Fruit fly (Drosophila melanogaster) whole organism, adult: ENCODE measurements around the gene bor.

ENCODE experiments used
- CG12768 ChIP-seq: fragments of 200-800 bp; sonication (Bioruptor generic); optimal IDR thresholded peaks from 2 replicates; lab custom pipeline; 2017; ENCODE audit warnings: missing biosample characterization, missing genetic modification characterization, mild to moderate bottlenecking, moderate library complexity, missing genetic modification reagents
- CG1620 ChIP-seq: fragments of 200-800 bp; sonication (Bioruptor generic); optimal IDR thresholded peaks from 2 replicates; lab custom pipeline; 2016; ENCODE audit warnings: missing biosample characterization, missing genetic modification characterization
- CG33017 ChIP-seq: fragments of 200-800 bp; sonication (Bioruptor generic); optimal IDR thresholded peaks from 2 replicates; lab custom pipeline; 2018; ENCODE audit warnings: missing biosample characterization, mild to moderate bottlenecking, missing genetic modification characterization, moderate library complexity
- CG5204 ChIP-seq: fragments of 200-800 bp; sonication (Bioruptor generic); optimal IDR thresholded peaks from 2 replicates; lab custom pipeline; 2016; ENCODE audit warnings: missing biosample characterization, missing genetic modification characterization
- CG7045 ChIP-seq: fragments of 200-800 bp; sonication (Bioruptor generic); optimal IDR thresholded peaks from 2 replicates; lab custom pipeline; 2017; ENCODE audit warnings: missing biosample characterization, mild to moderate bottlenecking, missing genetic modification characterization
- CG7101 ChIP-seq: fragments of 200-800 bp; sonication (Bioruptor generic); optimal IDR thresholded peaks from 2 replicates; lab custom pipeline; 2018; ENCODE audit warnings: missing biosample characterization, mild to moderate bottlenecking, missing genetic modification characterization, moderate library complexity
- Clk ChIP-seq: fragments of 200-800 bp; sonication (Bioruptor generic); optimal IDR thresholded peaks from 2 replicates; lab custom pipeline; 2017; ENCODE audit warnings: missing biosample characterization, missing genetic modification characterization
- bab1 ChIP-seq: fragments of 200-800 bp; sonication (Bioruptor generic); optimal IDR thresholded peaks from 3 replicates; lab custom pipeline; 2019; ENCODE audit warnings: missing biosample characterization, mild to moderate bottlenecking, missing genetic modification characterization, moderate library complexity
- cic ChIP-seq: fragments of 200-800 bp; sonication (Bioruptor generic); optimal IDR thresholded peaks from 2 replicates; lab custom pipeline; 2017; ENCODE audit warnings: missing biosample characterization, mild to moderate bottlenecking, missing genetic modification characterization, moderate library complexity
- kay ChIP-seq: fragments of 200-800 bp; sonication (Bioruptor generic); peaks from one replicate; lab custom pipeline; 2016; ENCODE audit warnings: missing biosample characterization, missing genetic modification characterization, borderline replicate concordance
- pad ChIP-seq: fragments of 200-800 bp; sonication (Bioruptor generic); optimal IDR thresholded peaks from 3 replicates; lab custom pipeline; 2017; ENCODE audit warnings: missing biosample characterization, missing genetic modification characterization, mild to moderate bottlenecking, moderate library complexity, missing genetic modification reagents
- tj ChIP-seq: fragments of 200-800 bp; sonication (Bioruptor generic); optimal IDR thresholded peaks from 3 replicates; lab custom pipeline; 2017; ENCODE audit warnings: missing biosample characterization, mild to moderate bottlenecking, missing genetic modification characterization, moderate library complexity
- toe ChIP-seq: fragments of 200-800 bp; sonication (Bioruptor generic); optimal IDR thresholded peaks from 2 replicates; lab custom pipeline; 2016; ENCODE audit warnings: missing biosample characterization, missing genetic modification characterization

- no peak for TF ChIP-seq tj
- TF ChIP-seq cic (GFP tag; lab: Kevin White, UChicago), result no peak
- no peak for TF ChIP-seq Clk
- TF ChIP-seq CG7101 (tag; lab: Kevin White, UChicago), result no peak
- TF ChIP-seq CG12768, result no peak
- no peak for TF ChIP-seq CG5204
- no peak for TF ChIP-seq toe
- no peak for TF ChIP-seq CG33017 (tag; lab: Kevin White, UChicago)
- no peak for TF ChIP-seq CG1620 (GFP tag; lab: Kevin White, UChicago)
- TF ChIP-seq CG7045 (GFP tag; lab: Kevin White, UChicago), result no peak
- no peak for TF ChIP-seq bab1 (GFP tag; lab: Kevin White, UChicago)
- TF ChIP-seq pad (GFP tag; lab: Kevin White, UChicago), result no peak
- no peak for TF ChIP-seq kay (GFP tag; lab: Kevin White, UChicago)
Observed at dm6 chr3R:16252898-16253412, 11.0 kb downstream of the bor start.
